Worm (Caenorhabditis elegans) whole organism, L1 larva: ENCODE measurements around the gene F19H6.5.

Source experiments
- C16A3.4 ChIP-seq: fragments of 150-350 bp; optimal IDR thresholded peaks from 2 replicates; lab custom pipeline; 2014; ENCODE audit warnings: missing biosample characterization, missing genetic modification characterization
- aha-1 ChIP-seq: fragments of 150-350 bp; optimal IDR thresholded peaks from 2 replicates; lab custom pipeline; 2014; ENCODE audit warnings: missing biosample characterization, missing genetic modification characterization
- alr-1 ChIP-seq: fragments of 200-800 bp; sonication (Bioruptor generic); optimal IDR thresholded peaks from 2 replicates; lab custom pipeline; 2018; ENCODE audit warnings: borderline replicate concordance, mild to moderate bottlenecking, missing genetic modification characterization, missing compliant biosample characterization
- ceh-63 ChIP-seq: fragments of 200-800 bp; sonication (Bioruptor generic); optimal IDR thresholded peaks from 2 replicates; lab custom pipeline; 2018; ENCODE audit warnings: mild to moderate bottlenecking, missing genetic modification characterization, missing compliant biosample characterization
- ceh-88 ChIP-seq: fragments of 200-800 bp; sonication (Bioruptor generic); IDR thresholded peaks from 2 replicates; pipeline ENCODE4 v1.3.6; 2022; ENCODE audit warnings: missing genetic modification characterization, missing compliant biosample characterization
- dpl-1 ChIP-seq, 3 experiments: fragments of 150-350 bp in 2 of 3; sonication (generic microtip) in 1 of 3; optimal IDR thresholded peaks; 2 replicates each; lab custom pipeline; 2014 to 2017; ENCODE audit warnings: missing biosample characterization in 3 of 3, missing genetic modification characterization in 3 of 3, missing genetic modification reagents in 3 of 3
- efl-1 ChIP-seq, 4 experiments: fragments of 150-350 bp; optimal IDR thresholded peaks in 3 of 4; peaks in 1 of 4; 1 replicate in 1 of 4; 2 replicates in 3 of 4; lab custom pipeline; 2014; ENCODE audit warnings: missing biosample characterization in 2 of 4, missing genetic modification characterization in 2 of 4, missing genetic modification reagents in 2 of 4
- efl-3 ChIP-seq: fragments of 200-800 bp; sonication (Bioruptor generic); optimal IDR thresholded peaks from 2 replicates; lab custom pipeline; 2018; ENCODE audit warnings: mild to moderate bottlenecking, missing genetic modification characterization, missing compliant biosample characterization
- egl-13 ChIP-seq: sonication (generic microtip); optimal IDR thresholded peaks from 2 replicates; lab custom pipeline; 2016; ENCODE audit warnings: missing genotype, missing genetic modification reagents, missing genetic modification characterization, missing compliant biosample characterization
- ets-5 ChIP-seq: fragments of 200-800 bp; sonication (Bioruptor generic); IDR thresholded peaks from 2 replicates; pipeline ENCODE4 v1.3.6; 2022; ENCODE audit warnings: missing genetic modification characterization, missing compliant biosample characterization
- fkh-10 ChIP-seq: sonication (generic microtip); optimal IDR thresholded peaks from 2 replicates; lab custom pipeline; 2017; ENCODE audit warnings: missing biosample characterization, missing genetic modification reagents, missing genetic modification characterization
- fkh-4 ChIP-seq: sonication (generic microtip); optimal IDR thresholded peaks from 2 replicates; lab custom pipeline; 2016; ENCODE audit warnings: missing compliant biosample characterization, missing genetic modification characterization, borderline replicate concordance
- fkh-8 ChIP-seq: sonication (generic microtip); optimal IDR thresholded peaks from 2 replicates; lab custom pipeline; 2016; ENCODE audit warnings: mild to moderate bottlenecking, missing genetic modification characterization, missing compliant biosample characterization
- fos-1 ChIP-seq: fragments of 150-350 bp; optimal IDR thresholded peaks from 2 replicates; lab custom pipeline; 2014; ENCODE audit warnings: missing biosample characterization, missing genetic modification characterization
- hlh-4 ChIP-seq: sonication (generic microtip); optimal IDR thresholded peaks from 2 replicates; lab custom pipeline; 2016; ENCODE audit warnings: mild to moderate bottlenecking, missing genetic modification characterization, missing compliant biosample characterization
- irx-1 ChIP-seq: sonication (generic microtip); optimal IDR thresholded peaks from 2 replicates; lab custom pipeline; 2016; ENCODE audit warnings: missing genetic modification characterization, missing compliant biosample characterization
- jun-1 ChIP-seq: fragments of 150-350 bp; optimal IDR thresholded peaks from 2 replicates; lab custom pipeline; 2014; ENCODE audit warnings: missing biosample characterization, missing genetic modification reagents, missing genetic modification characterization
- lin-14 ChIP-seq: fragments of 200-800 bp; sonication (Bioruptor generic); optimal IDR thresholded peaks from 2 replicates; lab custom pipeline; 2018; ENCODE audit warnings: mild to moderate bottlenecking, missing genetic modification characterization, moderate library complexity, missing compliant biosample characterization
- lin-35 ChIP-seq, 2 experiments: fragments of 150-350 bp; optimal IDR thresholded peaks; 2 replicates each; lab custom pipeline; 2014; ENCODE audit warnings: missing biosample characterization in 2 of 2, missing genetic modification characterization in 2 of 2, missing genetic modification reagents in 2 of 2
- lin-39 ChIP-seq: fragments of 150-350 bp; optimal IDR thresholded peaks from 2 replicates; lab custom pipeline; 2014; ENCODE audit warnings: missing biosample characterization, missing genetic modification reagents, missing genetic modification characterization
- lsy-2 ChIP-seq, 2 experiments: fragments of 150-350 bp; optimal IDR thresholded peaks; 2 replicates each; lab custom pipeline; 2014; ENCODE audit warnings: missing biosample characterization in 2 of 2, missing genetic modification characterization in 2 of 2
- mab-9 ChIP-seq: fragments of 200-800 bp; sonication (Bioruptor generic); IDR thresholded peaks from 2 replicates; pipeline ENCODE4 v1.3.6; 2022; ENCODE audit warnings: missing genetic modification reagents, missing genetic modification characterization, missing compliant biosample characterization
- mef-2 ChIP-seq: fragments of 150-350 bp; optimal IDR thresholded peaks from 2 replicates; lab custom pipeline; 2014; ENCODE audit warnings: missing biosample characterization, missing genetic modification characterization
- nhr-19 ChIP-seq: fragments of 200-800 bp; sonication (Bioruptor generic); conservative IDR thresholded peaks from 2 replicates; pipeline ENCODE4 v1.3.6; 2022; ENCODE audit warnings: missing genetic modification characterization, missing compliant biosample characterization
- nhr-237 ChIP-seq: fragments of 150-350 bp; optimal IDR thresholded peaks from 2 replicates; lab custom pipeline; 2014; ENCODE audit warnings: missing biosample characterization, missing genetic modification characterization
- nhr-77 ChIP-seq: fragments of 150-350 bp; optimal IDR thresholded peaks from 2 replicates; lab custom pipeline; 2014; ENCODE audit warnings: missing biosample characterization, missing genetic modification characterization
- sup-37 ChIP-seq: fragments of 200-800 bp; sonication (Bioruptor generic); optimal IDR thresholded peaks from 2 replicates; lab custom pipeline; 2018; ENCODE audit warnings: mild to moderate bottlenecking, missing genetic modification characterization, missing compliant biosample characterization
- unc-30 ChIP-seq: sonication (generic microtip); optimal IDR thresholded peaks from 2 replicates; lab custom pipeline; 2017; ENCODE audit warnings: missing biosample characterization, missing genetic modification characterization
- unc-86 ChIP-seq: sonication (generic microtip); optimal IDR thresholded peaks from 2 replicates; lab custom pipeline; 2016; ENCODE audit warnings: missing genetic modification characterization, missing compliant biosample characterization
- vab-15 ChIP-seq: sonication (generic microtip); optimal IDR thresholded peaks from 2 replicates; lab custom pipeline; 2017; ENCODE audit warnings: missing genotype, mild to moderate bottlenecking, missing genetic modification characterization, missing compliant biosample characterization
- xbp-1 ChIP-seq: sonication (generic microtip); optimal IDR thresholded peaks from 2 replicates; lab custom pipeline; 2016; ENCODE audit warnings: missing genetic modification characterization, missing compliant biosample characterization

F19H6.5 gene

DNA sequence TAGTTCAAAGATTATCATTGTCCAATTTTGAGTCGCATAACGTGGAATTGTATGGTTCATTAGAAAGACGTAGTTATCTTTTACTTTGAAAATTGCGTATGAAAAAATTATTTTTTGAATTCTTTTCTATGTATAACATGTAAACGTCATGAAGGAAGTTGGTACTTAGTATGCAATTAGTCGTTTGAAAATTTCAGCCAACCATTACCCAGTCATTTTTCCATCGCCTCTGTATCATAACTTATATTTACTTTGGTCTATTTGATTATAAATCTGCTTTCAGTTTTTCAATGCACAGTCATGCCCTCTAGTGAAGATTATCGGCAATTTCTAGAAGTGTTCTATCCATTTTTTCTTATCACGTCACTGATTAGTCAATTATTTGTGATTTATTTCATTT, 38.3 kb downstream of the F19H6.5 start, which contains the start of gene srd-41:
Gene srd-41 (plus strand): TSS at position 301 of the 400 bp plus-strand sequence.
- TF ChIP-seq unc-30, result no peak

DNA sequence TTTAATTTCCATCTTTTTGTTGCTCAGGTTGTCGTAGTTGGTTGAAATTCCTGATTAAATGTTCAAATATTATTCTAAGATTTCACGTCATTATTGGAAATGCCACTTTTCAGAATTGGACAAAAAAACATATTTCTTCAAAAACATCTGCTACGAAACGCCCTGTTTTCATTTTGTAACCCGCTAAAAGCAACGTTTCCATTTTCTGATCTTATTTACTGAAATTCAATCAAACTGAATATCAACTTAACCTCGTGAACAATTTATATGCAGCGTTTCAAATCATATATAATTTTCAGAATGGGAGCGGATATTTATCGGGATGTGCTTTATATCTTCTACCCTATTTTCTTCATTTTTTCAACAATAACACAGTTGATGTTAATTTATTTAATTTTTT, 41.3 kb downstream of the F19H6.5 start, which contains the start of gene srd-40:
Gene srd-40 (plus strand): TSS at position 301 of the 400 bp plus-strand sequence.
- TF ChIP-seq egl-13 (tag; lab: Kevin White, UChicago), result no peak
- peak; percentile 19 for TF ChIP-seq hlh-4 (tag; lab: Kevin White, UChicago)
- TF ChIP-seq nhr-77 (tag; lab: Kevin White, UChicago), result no peak
- TF ChIP-seq aha-1 (tag; lab: Kevin White, UChicago), result no peak
- TF ChIP-seq mef-2 (tag; lab: Kevin White, UChicago), result no peak
- peak; percentile 44 for TF ChIP-seq fkh-8 (tag; lab: Kevin White, UChicago)
- TF ChIP-seq mab-9, result no peak
- no peak for TF ChIP-seq fos-1 (tag; lab: Kevin White, UChicago)
- no peak for TF ChIP-seq xbp-1 (tag; lab: Kevin White, UChicago)

DNA sequence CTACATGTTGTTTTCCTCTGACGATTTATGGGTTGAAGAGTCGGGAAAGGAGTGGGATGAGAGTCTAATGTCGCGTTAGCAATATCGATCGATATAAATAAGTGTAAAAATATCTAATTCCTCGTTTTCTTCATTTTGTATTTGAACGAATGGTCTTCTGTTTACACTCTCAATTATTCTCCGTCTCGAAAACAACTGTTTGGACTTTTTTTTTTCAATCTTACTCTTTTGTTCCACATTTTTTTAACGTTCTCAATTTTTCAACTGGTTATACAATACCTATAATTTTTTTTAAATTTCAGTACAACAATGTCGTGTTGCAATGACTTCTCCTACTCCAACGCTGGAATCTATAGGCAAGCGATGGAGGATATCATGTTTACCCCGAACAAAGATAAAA, 43.3 kb downstream of the F19H6.5 start, which contains the start of gene F17A2.13:
Gene F17A2.13 (plus strand): TSS at position 301 of the 400 bp plus-strand sequence.
- TF ChIP-seq lsy-2 (tag; optimal IDR thresholded peaks at IDR 0.05; lab: Kevin White, UChicago) (no peak), ceh-88 (GFP tag; lab: Robert Waterston, UW) (no peak), fos-1 (tag; lab: Kevin White, UChicago) (no peak), fkh-10 (GFP tag; lab: Kevin White, UChicago) (no peak), unc-86 (tag; lab: Kevin White, UChicago) (no peak), C16A3.4 (tag; lab: Kevin White, UChicago) (no peak), sup-37 (GFP tag; lab: Kevin White, UChicago) (no peak)

DNA sequence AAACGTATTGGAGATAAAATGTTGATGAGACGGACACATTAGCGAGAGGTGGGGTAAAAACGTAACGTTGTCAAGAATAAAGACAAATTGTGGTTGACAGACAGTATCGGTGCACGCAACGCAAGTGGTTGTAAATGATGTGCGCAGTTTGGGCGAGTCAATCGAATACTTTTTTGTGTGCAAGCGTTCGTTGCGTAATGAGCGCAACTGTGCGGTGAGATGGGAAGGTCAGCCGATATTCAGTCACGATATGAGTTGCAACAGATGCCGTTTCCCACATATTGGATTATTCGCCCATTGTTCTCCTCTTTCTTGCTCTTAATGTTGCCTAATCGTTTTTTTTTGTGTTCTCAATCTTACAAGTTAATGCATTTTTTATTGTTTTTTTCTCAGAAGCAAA, 44.0 kb downstream of the F19H6.5 start, which contains the start of gene ceh-40:
Gene ceh-40 (minus strand): TSS at position 41 of the 400 bp plus-strand sequence.
- TF ChIP-seq ets-5 (GFP tag; lab: Robert Waterston, UW) (no peak), lin-14 (no peak), jun-1 (tag; lab: Kevin White, UChicago) (no peak)

DNA sequence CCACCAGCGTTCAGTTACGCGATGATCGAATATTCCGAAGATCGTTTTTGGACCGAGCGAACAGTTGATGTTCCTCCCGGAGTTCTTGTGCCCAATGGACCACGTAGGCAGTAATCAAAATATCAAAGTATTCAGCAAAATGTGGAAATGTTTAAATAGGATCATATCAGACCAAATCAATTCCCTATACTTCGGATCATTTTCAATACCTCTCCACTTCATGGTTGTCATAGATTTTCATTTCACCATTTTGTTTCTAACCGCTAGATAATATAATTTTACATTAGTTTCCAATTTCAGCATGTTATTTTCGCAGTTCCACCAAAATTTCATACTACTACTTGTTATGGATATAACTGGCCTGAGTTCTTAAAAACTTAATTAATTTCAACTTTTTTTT, 47.1 kb downstream of the F19H6.5 start:
- TF ChIP-seq alr-1 (tag; lab: Kevin White, UChicago) (no peak), sup-37 (GFP tag; lab: Kevin White, UChicago) (no peak), dpl-1 (GFP tag; optimal IDR thresholded peaks at IDR 0.05; lab: Kevin White, UChicago) (no peak), efl-3 (GFP tag; lab: Kevin White, UChicago) (no peak), irx-1 (no peak), fos-1 (tag; lab: Kevin White, UChicago) (no peak), lin-35 (GFP tag; optimal IDR thresholded peaks at IDR 0.05; lab: Kevin White, UChicago) (no peak), aha-1 (tag; lab: Kevin White, UChicago) (no peak), ceh-63 (no peak), unc-86 (tag; lab: Kevin White, UChicago) (no peak), nhr-19 (GFP tag; lab: Robert Waterston, UW) (no peak), lin-39 (no peak), nhr-237 (tag; lab: Kevin White, UChicago) (no peak), vab-15 (tag; lab: Kevin White, UChicago) (no peak), ceh-88 (GFP tag; lab: Robert Waterston, UW) (no peak), efl-1 (optimal IDR thresholded peaks at IDR 0.05; lab: Kevin White, UChicago) (no peak), efl-1 (GFP tag; optimal IDR thresholded peaks at IDR 0.05 in 1 of 2; lab: Kevin White, UChicago) (no peak)
- TF ChIP-seq, all 84 proteins: peak for 0

DNA sequence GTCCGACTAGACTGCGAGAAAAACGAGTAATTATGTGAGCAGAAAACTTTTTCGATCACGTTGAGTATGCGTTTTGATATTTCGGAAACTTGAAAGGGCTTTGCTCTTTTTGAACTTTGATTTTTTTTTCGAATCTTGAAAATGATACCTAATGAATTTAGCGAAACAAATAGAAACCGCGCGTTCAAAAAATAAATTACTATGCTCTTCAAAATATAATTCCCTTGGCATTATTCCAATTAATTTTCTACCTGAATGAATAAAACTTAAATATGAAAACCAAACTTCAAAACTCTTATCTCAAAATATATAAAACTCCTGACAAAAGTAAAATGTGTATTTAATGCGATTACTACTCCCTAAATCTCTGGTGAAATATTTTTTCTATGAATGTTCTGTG, 49.4 kb downstream of the F19H6.5 start, which contains the start of gene xtr-2:
Gene xtr-2 (plus strand): TSS at position 301 of the 400 bp plus-strand sequence.
- no peak for TF ChIP-seq fkh-4 (tag; lab: Kevin White, UChicago)
- TF ChIP-seq efl-3 (GFP tag; lab: Kevin White, UChicago), result no peak
- no peak for TF ChIP-seq irx-1
